Worm (Caenorhabditis elegans) whole organism, early embryonic: ENCODE data around the gene C35B1.7.
"Not testable (repeated sequence)": the region's sequence is repeated elsewhere in the genome, so short reads cannot be mapped to it uniquely, and the experiment has no call there.

ENCODE experiments used
- B0310.2 ChIP-seq: sonication (generic microtip); optimal IDR thresholded peaks from 2 replicates; lab custom pipeline; 2016; ENCODE audit warnings: mild to moderate bottlenecking, missing genetic modification characterization, missing compliant biosample characterization
- F13C5.2 ChIP-seq: sonication (generic microtip); optimal IDR thresholded peaks from 2 replicates; lab custom pipeline; 2017; ENCODE audit warnings: mild to moderate bottlenecking, missing genetic modification characterization, inconsistent platforms, missing compliant biosample characterization
- aly-1 ChIP-seq: sonication (generic microtip); optimal IDR thresholded peaks from 2 replicates; lab custom pipeline; 2016; ENCODE audit warnings: missing genetic modification characterization, missing compliant biosample characterization
- ama-1 ChIP-seq: fragments of 150-350 bp; optimal IDR thresholded peaks from 2 replicates; lab custom pipeline; 2014
- ceh-13 ChIP-seq: fragments of 200-800 bp; sonication (Bioruptor generic); optimal IDR thresholded peaks from 2 replicates; lab custom pipeline; 2018; ENCODE audit warnings: mild to moderate bottlenecking, missing genetic modification characterization, missing compliant biosample characterization
- ceh-36 ChIP-seq: sonication (generic microtip); optimal IDR thresholded peaks from 2 replicates; lab custom pipeline; 2016; ENCODE audit warnings: missing genetic modification characterization, inconsistent platforms, missing compliant biosample characterization
- ets-7 ChIP-seq: sonication (generic microtip); optimal IDR thresholded peaks from 2 replicates; lab custom pipeline; 2016; ENCODE audit warnings: missing genotype, missing genetic modification characterization, missing compliant biosample characterization
- flt-1 ChIP-seq: fragments of 200-800 bp; sonication (Bioruptor generic); IDR thresholded peaks from 2 replicates; pipeline ENCODE4 v1.3.6; 2022; ENCODE audit warnings: missing genetic modification characterization, missing compliant biosample characterization
- hmbx-1 ChIP-seq: sonication (generic microtip); optimal IDR thresholded peaks from 2 replicates; lab custom pipeline; 2016; ENCODE audit warnings: mild to moderate bottlenecking, missing genetic modification characterization, missing compliant biosample characterization
- hmg-4 ChIP-seq: fragments of 200-800 bp; sonication (Bioruptor generic); optimal IDR thresholded peaks from 2 replicates; lab custom pipeline; 2018; ENCODE audit warnings: mild to moderate bottlenecking, missing genetic modification characterization, missing compliant biosample characterization
- hnd-1 ChIP-seq: sonication (generic microtip); optimal IDR thresholded peaks from 2 replicates; lab custom pipeline; 2016; ENCODE audit warnings: missing genetic modification characterization, missing compliant biosample characterization
- pes-1 ChIP-seq: fragments of 200-800 bp; sonication (Bioruptor generic); IDR thresholded peaks from 2 replicates; pipeline ENCODE4 v1.3.6; 2022; ENCODE audit warnings: missing genetic modification reagents, missing genetic modification characterization, missing compliant biosample characterization
- scrt-1 ChIP-seq: fragments of 200-800 bp; sonication (Bioruptor generic); IDR thresholded peaks from 2 replicates; pipeline ENCODE4 v1.3.6; 2022; ENCODE audit warnings: missing genetic modification characterization, missing compliant biosample characterization
- sea-1 ChIP-seq: fragments of 200-800 bp; sonication (Bioruptor generic); conservative IDR thresholded peaks from 2 replicates; pipeline ENCODE4 v1.3.6; 2022; ENCODE audit warnings: missing genetic modification characterization, missing compliant biosample characterization
- tbx-11 ChIP-seq: fragments of 200-800 bp; sonication (Bioruptor generic); IDR thresholded peaks from 2 replicates; pipeline ENCODE4 v1.3.6; 2022; ENCODE audit warnings: missing genetic modification characterization, missing compliant biosample characterization
- tbx-37 ChIP-seq: fragments of 200-800 bp; sonication (Bioruptor generic); conservative IDR thresholded peaks from 2 replicates; pipeline ENCODE4 v1.3.6; 2022; ENCODE audit warnings: missing genetic modification reagents, missing genetic modification characterization, missing compliant biosample characterization
- tra-4 ChIP-seq: sonication (generic microtip); optimal IDR thresholded peaks from 2 replicates; lab custom pipeline; 2017; ENCODE audit warnings: missing genetic modification characterization, missing compliant biosample characterization

Gene C35B1.7

ce11 chrIV:4139022-4139421, 30.2 kb downstream of the C35B1.7 start, which contains the start of gene F49F1.10:
F49F1.10 (minus strand) TSS chrIV:4139122.
- TF ChIP-seq ama-1 (lab: Kevin White, UChicago) (no peak), tbx-37 (GFP tag; lab: Robert Waterston, UW) (no peak)

ce11 chrIV:4140265-4140664, 31.4 kb downstream of the C35B1.7 start, which contains the start of gene F49F1.18:
F49F1.18 (minus strand) TSS chrIV:4140365.
- TF ChIP-seq tbx-11 (GFP tag; lab: Robert Waterston, UW) (no peak), hmbx-1 (tag; lab: Kevin White, UChicago) (no peak), sea-1 (GFP tag; lab: Robert Waterston, UW) (no peak), aly-1 (no peak), ets-7 (tag; lab: Kevin White, UChicago) (no peak)

ce11 chrIV:4141311-4141710, 32.4 kb downstream of the C35B1.7 start, which contains the start of gene F49F1.11:
F49F1.11 (minus strand) TSS chrIV:4141411.
- TF ChIP-seq sea-1 (GFP tag; lab: Robert Waterston, UW) (no peak), F13C5.2 (tag; lab: Kevin White, UChicago) (no peak), tbx-37 (GFP tag; lab: Robert Waterston, UW) (no peak), tra-4 (tag; lab: Kevin White, UChicago) (no peak), ets-7 (tag; lab: Kevin White, UChicago) (no peak), ceh-13 (GFP tag; lab: Kevin White, UChicago) (no peak), ceh-36 (no peak), hmg-4 (GFP tag; lab: Kevin White, UChicago) (no peak), scrt-1 (no peak), aly-1 (no peak), flt-1 (GFP tag; lab: Robert Waterston, UW) (no peak), ama-1 (lab: Kevin White, UChicago) (no peak), B0310.2 (no peak), hnd-1 (tag; lab: Kevin White, UChicago) (no peak), hmbx-1 (tag; lab: Kevin White, UChicago) (no peak), tbx-11 (GFP tag; lab: Robert Waterston, UW) (no peak)

- not testable (repeated sequence) for TF ChIP-seq ets-7 (tag; lab: Kevin White, UChicago); tbx-37 (GFP tag; lab: Robert Waterston, UW); ceh-13 (GFP tag; lab: Kevin White, UChicago)
Observed at ce11 chrIV:4142986-4143385, 34.1 kb downstream of the C35B1.7 start, which contains the start of gene F49F1.12. F49F1.12 (minus strand) TSS chrIV:4143086.

- no peak for TF ChIP-seq B0310.2
- no peak for TF ChIP-seq sea-1 (GFP tag; lab: Robert Waterston, UW)
- no peak for TF ChIP-seq tbx-11 (GFP tag; lab: Robert Waterston, UW)
- no peak for TF ChIP-seq ets-7 (tag; lab: Kevin White, UChicago)
- TF ChIP-seq tbx-37 (GFP tag; lab: Robert Waterston, UW) = no peak
- TF ChIP-seq hnd-1 (tag; lab: Kevin White, UChicago) = no peak
- TF ChIP-seq pes-1 = no peak
- no peak for TF ChIP-seq hmbx-1 (tag; lab: Kevin White, UChicago)
- no peak for TF ChIP-seq flt-1 (GFP tag; lab: Robert Waterston, UW)
- no peak for TF ChIP-seq ceh-13 (GFP tag; lab: Kevin White, UChicago)
- TF ChIP-seq F13C5.2 (tag; lab: Kevin White, UChicago) = no peak
- no peak for TF ChIP-seq aly-1
- TF ChIP-seq ama-1 (lab: Kevin White, UChicago) = no peak
- no peak for TF ChIP-seq hmg-4 (GFP tag; lab: Kevin White, UChicago)
- no peak for TF ChIP-seq ceh-36
- no peak for TF ChIP-seq tra-4 (tag; lab: Kevin White, UChicago)
- TF ChIP-seq scrt-1 = no peak
Observed at ce11 chrIV:4144784-4145183, 35.9 kb downstream of the C35B1.7 start, which contains the start of gene R07C12.3. R07C12.3 (plus strand) TSS chrIV:4145084.

ce11 chrIV:4147891-4148290, 39.0 kb downstream of the C35B1.7 start:
- no peak for TF ChIP-seq hmbx-1 (tag; lab: Kevin White, UChicago)
- TF ChIP-seq pes-1 = no peak
- no peak for TF ChIP-seq F13C5.2 (tag; lab: Kevin White, UChicago)
- no peak for TF ChIP-seq ets-7 (tag; lab: Kevin White, UChicago)
- TF ChIP-seq B0310.2 = no peak
- TF ChIP-seq hnd-1 (tag; lab: Kevin White, UChicago) = no peak
- no peak for TF ChIP-seq flt-1 (GFP tag; lab: Robert Waterston, UW)
- no peak for TF ChIP-seq ceh-36
- TF ChIP-seq tra-4 (tag; lab: Kevin White, UChicago) = no peak
- no peak for TF ChIP-seq ceh-13 (GFP tag; lab: Kevin White, UChicago)
- no peak for TF ChIP-seq tbx-11 (GFP tag; lab: Robert Waterston, UW)
- no peak for TF ChIP-seq sea-1 (GFP tag; lab: Robert Waterston, UW)
- TF ChIP-seq ama-1 (lab: Kevin White, UChicago) = no peak
- no peak for TF ChIP-seq aly-1
- no peak for TF ChIP-seq hmg-4 (GFP tag; lab: Kevin White, UChicago)
- TF ChIP-seq tbx-37 (GFP tag; lab: Robert Waterston, UW) = no peak
- TF ChIP-seq scrt-1 = no peak

ce11 chrIV:4150138-4150537, 41.3 kb downstream of the C35B1.7 start:
- TF ChIP-seq scrt-1 = no peak
- TF ChIP-seq pes-1 = no peak
- no peak for TF ChIP-seq hmbx-1 (tag; lab: Kevin White, UChicago)
- TF ChIP-seq F13C5.2 (tag; lab: Kevin White, UChicago) = no peak
- no peak for TF ChIP-seq hnd-1 (tag; lab: Kevin White, UChicago)
- TF ChIP-seq tbx-11 (GFP tag; lab: Robert Waterston, UW) = no peak
- no peak for TF ChIP-seq ceh-36
- TF ChIP-seq aly-1 = no peak
- TF ChIP-seq B0310.2 = no peak
- TF ChIP-seq tra-4 (tag; lab: Kevin White, UChicago) = no peak
- no peak for TF ChIP-seq tbx-37 (GFP tag; lab: Robert Waterston, UW)
- TF ChIP-seq ama-1 (lab: Kevin White, UChicago) = no peak
- no peak for TF ChIP-seq sea-1 (GFP tag; lab: Robert Waterston, UW)
- TF ChIP-seq flt-1 (GFP tag; lab: Robert Waterston, UW) = no peak
- TF ChIP-seq hmg-4 (GFP tag; lab: Kevin White, UChicago) = no peak
- TF ChIP-seq ceh-13 (GFP tag; lab: Kevin White, UChicago) = no peak
- no peak for TF ChIP-seq ets-7 (tag; lab: Kevin White, UChicago)
